Fruit fly (Drosophila melanogaster): ENCODE results near the gene CG42577.
A peak's percentile ranks its signal among the peaks of the same experiment; 100 is the strongest.

CG42577 gene

DNA sequence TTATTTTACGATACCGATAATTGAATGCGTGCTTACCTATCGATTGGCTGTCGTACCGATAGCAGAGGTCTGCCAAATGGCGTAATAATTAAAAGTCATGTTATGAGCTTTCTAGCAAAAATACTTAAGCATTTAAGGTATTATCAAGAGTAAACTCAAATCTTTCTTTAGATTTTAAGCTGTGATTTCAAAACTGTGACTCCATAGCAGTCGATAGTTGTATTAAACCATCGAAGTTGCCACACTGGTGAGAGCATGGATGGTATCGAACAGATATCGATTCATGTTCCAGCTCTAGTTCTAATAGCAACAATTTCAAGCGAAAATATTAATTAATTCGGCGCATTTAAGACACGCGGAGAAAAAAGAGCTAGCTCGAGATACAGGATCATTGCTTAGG lies 8.0 kb upstream of the CG42577 start, which contains the start of the genes CG17068 and Rab10:
Gene CG17068 (minus strand): TSS at position 25 of the 400 bp plus-strand sequence.
Gene Rab10 (plus strand): TSS at position 270 of the 400 bp plus-strand sequence.
- no peak for TF ChIP-seq CG17801 (GFP tag; optimal IDR thresholded peaks at IDR 0.05; ENCODE audit: partially characterized antibody)

DNA sequence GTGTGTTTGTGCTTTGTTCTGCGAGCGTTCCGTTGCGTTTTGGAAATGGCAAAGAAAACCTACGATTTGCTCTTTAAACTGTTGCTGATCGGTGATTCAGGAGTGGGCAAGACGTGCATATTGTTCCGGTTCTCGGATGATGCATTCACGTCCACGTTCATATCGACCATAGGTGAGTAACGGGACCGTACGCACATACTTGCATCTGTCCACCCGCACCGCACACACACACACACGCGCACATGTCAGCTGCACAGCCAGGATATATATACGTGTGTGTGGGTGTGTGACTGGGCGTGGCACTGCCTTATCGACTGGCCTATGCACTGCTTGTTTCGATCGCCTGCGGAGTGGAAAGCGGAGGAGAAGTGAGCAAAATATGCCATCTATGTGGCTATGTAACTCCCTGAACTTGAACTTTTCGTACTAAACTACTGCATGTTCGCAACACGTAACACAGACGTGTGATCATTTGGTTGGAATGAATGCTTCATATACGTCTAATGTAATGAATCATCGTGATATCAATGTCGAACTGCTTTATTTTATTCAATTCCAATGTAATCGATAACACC lies 7.4 kb upstream of the CG42577 start:
- no peak for TF ChIP-seq CG17801 (GFP tag; optimal IDR thresholded peaks at IDR 0.05; ENCODE audit: partially characterized antibody)

DNA sequence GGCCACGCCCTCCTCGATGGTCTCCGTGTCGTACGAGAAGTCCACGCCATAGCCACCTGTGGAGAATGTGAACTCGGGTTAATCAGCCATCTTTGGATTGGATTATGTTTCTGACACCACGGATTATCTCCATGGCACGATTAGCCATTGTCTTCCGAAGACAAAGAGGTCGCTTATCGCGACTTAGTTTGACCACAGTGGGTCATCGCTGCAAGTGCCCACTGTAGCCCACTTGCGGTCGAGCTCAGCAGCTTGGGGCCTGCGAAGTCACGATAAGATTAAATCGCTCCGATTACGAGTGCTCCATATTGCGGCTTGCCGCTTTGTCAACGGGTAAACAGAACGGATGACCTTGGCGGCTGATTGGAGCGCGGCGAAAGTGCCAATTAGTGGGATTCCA lies 3.1 kb upstream of the CG42577 start:
- no peak for TF ChIP-seq CG17801 (GFP tag; optimal IDR thresholded peaks at IDR 0.05; ENCODE audit: partially characterized antibody)

DNA sequence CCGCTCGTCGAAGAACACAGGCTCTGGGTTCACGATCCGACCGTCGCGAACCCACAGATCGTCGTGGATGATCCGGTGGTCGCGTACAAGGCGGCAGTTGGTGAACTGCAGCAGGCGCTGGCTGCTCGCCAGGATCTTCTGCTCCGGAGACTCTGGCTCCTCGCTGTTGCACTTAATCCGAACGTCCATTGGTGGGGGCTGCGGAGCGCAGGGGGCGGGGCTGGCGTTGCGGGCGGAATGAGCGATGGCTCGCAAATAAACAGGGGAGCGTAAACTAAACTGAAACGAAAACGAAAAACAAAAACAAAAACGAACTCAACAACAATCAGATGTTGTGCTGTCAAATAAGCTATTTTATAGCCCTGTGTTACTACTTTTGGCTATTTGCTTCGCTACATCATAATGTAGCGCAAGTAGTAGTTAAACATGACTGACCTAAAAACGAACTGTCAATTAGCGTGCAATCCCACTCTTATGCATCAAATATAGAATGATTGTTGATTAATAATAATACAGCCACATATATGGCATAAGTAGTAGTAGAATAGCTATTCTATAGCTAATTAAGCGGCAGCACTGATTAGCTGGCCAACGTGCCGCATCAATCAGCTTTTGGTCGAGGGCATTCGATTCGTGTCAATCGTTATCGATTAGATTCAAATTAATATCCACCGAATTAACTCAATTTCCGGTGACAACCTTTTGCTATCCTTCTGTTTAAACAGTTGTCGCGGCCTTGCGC lies 2.0 kb upstream of the CG42577 start, which contains the start of gene CG17065:
Gene CG17065 (minus strand): TSS at position 351 of the 742 bp plus-strand sequence.
- TF ChIP-seq CG17801 (GFP tag; optimal IDR thresholded peaks at IDR 0.05; ENCODE audit: partially characterized antibody) = peak; percentile 5

DNA sequence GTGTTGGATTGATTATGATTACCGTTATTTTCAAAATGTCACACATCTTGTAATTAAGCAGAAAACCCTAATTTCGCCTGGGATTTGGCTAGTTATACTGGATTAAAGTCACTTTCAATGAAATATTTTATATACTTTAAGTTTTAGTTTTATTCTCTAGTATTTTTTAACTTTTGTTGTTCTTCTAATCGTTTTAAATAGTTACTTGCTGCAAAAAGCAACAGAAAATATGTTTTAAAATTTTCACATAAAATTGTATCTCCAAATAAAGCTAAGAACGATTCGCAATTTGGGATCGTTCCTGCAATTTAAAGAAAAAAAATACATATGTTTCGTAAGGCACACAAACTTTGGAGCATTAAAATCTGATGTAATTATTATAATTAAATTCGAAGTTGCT lies 10.6 kb downstream of the CG42577 start, which contains the start of gene Inx6:
Gene Inx6 (minus strand): TSS at position 101 of the 400 bp plus-strand sequence.
- no peak for TF ChIP-seq CG17801 (GFP tag; optimal IDR thresholded peaks at IDR 0.05; ENCODE audit: partially characterized antibody)

Data from ovary, adult (tissue).